Fruit fly (Drosophila melanogaster): ENCODE results near the gene kipf.
A peak's percentile ranks its signal among the peaks of the same experiment; 100 is the strongest.

The kipf gene

dm6 chr3R:7895457-7895856, 18.2 kb upstream of the kipf start (continued):
- peak; percentile 36 for TF ChIP-seq esn (GFP tag; optimal IDR thresholded peaks at IDR 0.05)
- TF ChIP-seq Eip78C (GFP tag) = peak; percentile 98
- peak; percentile 88 for TF ChIP-seq CG11762 (GFP tag; optimal IDR thresholded peaks at IDR 0.05; ENCODE audit: insufficient read depth)
- TF ChIP-seq CG9139 (GFP tag; optimal IDR thresholded peaks at IDR 0.05) = no peak
- TF ChIP-seq Blimp-1 (GFP tag; optimal IDR thresholded peaks at IDR 0.05) = no peak
- TF ChIP-seq Sox14 (GFP tag; optimal IDR thresholded peaks at IDR 0.05) = no peak
- no peak for TF ChIP-seq CG16779 (tag; optimal IDR thresholded peaks at IDR 0.05)
- peak; percentile 62 for TF ChIP-seq lz (GFP tag; optimal IDR thresholded peaks at IDR 0.05)
- TF ChIP-seq topi (GFP tag; optimal IDR thresholded peaks at IDR 0.05) = peak; percentile 49
- TF ChIP-seq fd59A (GFP tag; optimal IDR thresholded peaks at IDR 0.05) = peak; percentile 78
- peak; percentile 94 for TF ChIP-seq Lpt (GFP tag; optimal IDR thresholded peaks at IDR 0.05)
- TF ChIP-seq Sox102F (GFP tag; optimal IDR thresholded peaks at IDR 0.05) = no peak
- peak; percentile 92 for TF ChIP-seq CG32006 (GFP tag; optimal IDR thresholded peaks at IDR 0.05)
- TF ChIP-seq Ets96B (tag; optimal IDR thresholded peaks at IDR 0.05) = peak; percentile 91
- peak; percentile 82 for TF ChIP-seq CG34406 (GFP tag; optimal IDR thresholded peaks at IDR 0.05)
- TF ChIP-seq vri (GFP tag; optimal IDR thresholded peaks at IDR 0.05) = no peak
- TF ChIP-seq dac (GFP tag; optimal IDR thresholded peaks at IDR 0.05) = peak; percentile 84
- peak; percentile 83 for TF ChIP-seq CG1621 (tag; optimal IDR thresholded peaks at IDR 0.05)

- TF ChIP-seq fd59A (GFP tag; optimal IDR thresholded peaks at IDR 0.05) (no peak), Hr39 (GFP tag; optimal IDR thresholded peaks at IDR 0.05) (no peak), Smox (GFP tag; optimal IDR thresholded peaks at IDR 0.05) (no peak), topi (GFP tag; optimal IDR thresholded peaks at IDR 0.05) (no peak), net (GFP tag; optimal IDR thresholded peaks at IDR 0.05) (no peak), ss (GFP tag; optimal IDR thresholded peaks at IDR 0.05) (no peak), CG11902 (GFP tag; optimal IDR thresholded peaks at IDR 0.05) (no peak), CG31627 (GFP tag; optimal IDR thresholded peaks at IDR 0.05) (no peak), Gug (GFP tag; IDR thresholded peaks at IDR 0.05) (no peak), Eip75B (GFP tag; optimal IDR thresholded peaks at IDR 0.05) (no peak)
Measured at dm6 chr3R:7899277-7899676, 14.4 kb upstream of the kipf start.

- no peak for TF ChIP-seq spab (GFP tag; optimal IDR thresholded peaks at IDR 0.05)
- no peak for TF ChIP-seq fd85E (GFP tag; optimal IDR thresholded peaks at IDR 0.05)
- no peak for TF ChIP-seq Sox14 (GFP tag; optimal IDR thresholded peaks at IDR 0.05)
- no peak for TF ChIP-seq CG6276 (GFP tag; optimal IDR thresholded peaks at IDR 0.05)
- TF ChIP-seq Gug (GFP tag; IDR thresholded peaks at IDR 0.05) = no peak
- TF ChIP-seq fkh (GFP tag; optimal IDR thresholded peaks at IDR 0.05) = no peak
- no peak for TF ChIP-seq Sox15 (GFP tag; optimal IDR thresholded peaks at IDR 0.05)
- TF ChIP-seq Ets96B (tag; optimal IDR thresholded peaks at IDR 0.05) = no peak
- TF ChIP-seq CG9139 (GFP tag; optimal IDR thresholded peaks at IDR 0.05) = no peak
- no peak for TF ChIP-seq CG8119 (GFP tag; IDR thresholded peaks at IDR 0.05)
- no peak for TF ChIP-seq CG4318 (GFP tag; optimal IDR thresholded peaks at IDR 0.05)
- no peak for TF ChIP-seq CG6792 (GFP tag; optimal IDR thresholded peaks at IDR 0.05)
- TF ChIP-seq Hr38 (GFP tag; optimal IDR thresholded peaks at IDR 0.05) = no peak
- no peak for TF ChIP-seq CG15336 (GFP tag; IDR thresholded peaks at IDR 0.05)
- no peak for TF ChIP-seq salr (GFP tag; optimal IDR thresholded peaks at IDR 0.05)
- no peak for TF ChIP-seq CG6808 (GFP tag; optimal IDR thresholded peaks at IDR 0.05)
- TF ChIP-seq CG31627 (GFP tag; optimal IDR thresholded peaks at IDR 0.05) = no peak
- no peak for TF ChIP-seq vri (GFP tag; optimal IDR thresholded peaks at IDR 0.05)
- TF ChIP-seq cyc (GFP tag; optimal IDR thresholded peaks at IDR 0.05) = no peak
Measured at dm6 chr3R:7902313-7902872, 11.3 kb upstream of the kipf start, which contains the start of gene mRpS9. TSS of gene mRpS9 (minus strand) at chr3R:7902667.

All from whole organism, prepupa.